Worm (Caenorhabditis elegans) whole organism, L1 larva: ENCODE measurements around the gene ZK856.6.
A peak's percentile ranks its signal among the peaks of the same experiment; 100 is the strongest.

Experiments used
- C34B4.2 ChIP-seq: sonication (generic microtip); optimal IDR thresholded peaks from 2 replicates; lab custom pipeline; 2017; ENCODE audit warnings: mild to moderate bottlenecking, missing genetic modification characterization, missing compliant biosample characterization
- F16B12.6 ChIP-seq: fragments of 150-350 bp; optimal IDR thresholded peaks from 2 replicates; lab custom pipeline; 2014; ENCODE audit warnings: missing biosample characterization, missing genetic modification characterization
- alr-1 ChIP-seq: fragments of 200-800 bp; sonication (Bioruptor generic); optimal IDR thresholded peaks from 2 replicates; lab custom pipeline; 2018; ENCODE audit warnings: borderline replicate concordance, mild to moderate bottlenecking, missing genetic modification characterization, missing compliant biosample characterization
- aly-2 ChIP-seq: fragments of 150-350 bp; optimal IDR thresholded peaks from 2 replicates; lab custom pipeline; 2014; ENCODE audit warnings: missing biosample characterization, missing genetic modification characterization
- ceh-90 ChIP-seq: sonication (generic microtip); optimal IDR thresholded peaks from 2 replicates; lab custom pipeline; 2016; ENCODE audit warnings: missing genetic modification characterization, missing compliant biosample characterization
- dsc-1 ChIP-seq: sonication (generic microtip); optimal IDR thresholded peaks from 2 replicates; lab custom pipeline; 2016; ENCODE audit warnings: mild to moderate bottlenecking, missing genetic modification characterization, missing compliant biosample characterization
- efl-1 ChIP-seq, 4 experiments: fragments of 150-350 bp; optimal IDR thresholded peaks in 3 of 4; peaks in 1 of 4; 1 replicate in 1 of 4; 2 replicates in 3 of 4; lab custom pipeline; 2014; ENCODE audit warnings: missing biosample characterization in 2 of 4, missing genetic modification characterization in 2 of 4, missing genetic modification reagents in 2 of 4
- elt-2 ChIP-seq: sonication (generic microtip); optimal IDR thresholded peaks from 2 replicates; lab custom pipeline; 2016; ENCODE audit warnings: missing genetic modification characterization, mild to moderate bottlenecking, inconsistent platforms, missing compliant biosample characterization, missing genetic modification reagents
- fkh-10 ChIP-seq: sonication (generic microtip); optimal IDR thresholded peaks from 2 replicates; lab custom pipeline; 2017; ENCODE audit warnings: missing biosample characterization, missing genetic modification reagents, missing genetic modification characterization
- fkh-8 ChIP-seq: sonication (generic microtip); optimal IDR thresholded peaks from 2 replicates; lab custom pipeline; 2016; ENCODE audit warnings: mild to moderate bottlenecking, missing genetic modification characterization, missing compliant biosample characterization
- fos-1 ChIP-seq: fragments of 150-350 bp; optimal IDR thresholded peaks from 2 replicates; lab custom pipeline; 2014; ENCODE audit warnings: missing biosample characterization, missing genetic modification characterization
- isw-1 ChIP-seq: fragments of 200-800 bp; sonication (Bioruptor generic); IDR thresholded peaks from 2 replicates; pipeline ENCODE4 v1.3.6; 2022; ENCODE audit warnings: missing genetic modification characterization, missing compliant biosample characterization
- lin-35 ChIP-seq, 2 experiments: fragments of 150-350 bp; optimal IDR thresholded peaks; 2 replicates each; lab custom pipeline; 2014; ENCODE audit warnings: missing biosample characterization in 2 of 2, missing genetic modification characterization in 2 of 2, missing genetic modification reagents in 2 of 2
- lir-3 ChIP-seq: sonication (generic microtip); optimal IDR thresholded peaks from 2 replicates; lab custom pipeline; 2016; ENCODE audit warnings: mild to moderate bottlenecking, missing genetic modification characterization, moderate library complexity, missing compliant biosample characterization; ENCODE audit not compliant: poor library complexity
- lsy-2 ChIP-seq, 2 experiments: fragments of 150-350 bp; optimal IDR thresholded peaks; 2 replicates each; lab custom pipeline; 2014; ENCODE audit warnings: missing biosample characterization in 2 of 2, missing genetic modification characterization in 2 of 2
- mab-9 ChIP-seq: fragments of 200-800 bp; sonication (Bioruptor generic); IDR thresholded peaks from 2 replicates; pipeline ENCODE4 v1.3.6; 2022; ENCODE audit warnings: missing genetic modification reagents, missing genetic modification characterization, missing compliant biosample characterization
- mdl-1 ChIP-seq, 2 experiments: fragments of 150-350 bp; optimal IDR thresholded peaks; 2 replicates each; lab custom pipeline; 2014 to 2017; ENCODE audit warnings: missing biosample characterization in 2 of 2, missing genetic modification characterization in 2 of 2, inconsistent platforms in 1 of 2
- nhr-19 ChIP-seq: fragments of 200-800 bp; sonication (Bioruptor generic); conservative IDR thresholded peaks from 2 replicates; pipeline ENCODE4 v1.3.6; 2022; ENCODE audit warnings: missing genetic modification characterization, missing compliant biosample characterization
- nhr-20 ChIP-seq: sonication (generic microtip); optimal IDR thresholded peaks from 2 replicates; lab custom pipeline; 2016; ENCODE audit warnings: mild to moderate bottlenecking, missing genetic modification characterization, missing compliant biosample characterization
- nhr-237 ChIP-seq: fragments of 150-350 bp; optimal IDR thresholded peaks from 2 replicates; lab custom pipeline; 2014; ENCODE audit warnings: missing biosample characterization, missing genetic modification characterization
- nhr-28 ChIP-seq: fragments of 150-350 bp; optimal IDR thresholded peaks from 2 replicates; lab custom pipeline; 2014; ENCODE audit warnings: missing biosample characterization, missing genetic modification characterization
- nhr-47 ChIP-seq: sonication (generic microtip); optimal IDR thresholded peaks from 2 replicates; lab custom pipeline; 2016; ENCODE audit warnings: mild to moderate bottlenecking, missing genetic modification characterization, moderate library complexity, missing compliant biosample characterization
- nhr-71 ChIP-seq: sonication (generic microtip); optimal IDR thresholded peaks from 2 replicates; lab custom pipeline; 2016; ENCODE audit warnings: mild to moderate bottlenecking, missing genetic modification characterization, moderate library complexity, missing compliant biosample characterization
- nhr-84 ChIP-seq: sonication (generic microtip); optimal IDR thresholded peaks from 2 replicates; lab custom pipeline; 2017; ENCODE audit warnings: missing biosample characterization, missing genetic modification characterization
- pag-3 ChIP-seq: sonication (generic microtip); optimal IDR thresholded peaks from 2 replicates; lab custom pipeline; 2017; ENCODE audit warnings: missing genetic modification characterization, mild to moderate bottlenecking, missing compliant biosample characterization, antibody characterized with exemption, borderline replicate concordance; ENCODE audit not compliant: insufficient read depth
- pax-3 ChIP-seq: fragments of 200-800 bp; sonication (Bioruptor generic); optimal IDR thresholded peaks from 2 replicates; lab custom pipeline; 2018; ENCODE audit warnings: mild to moderate bottlenecking, missing genetic modification characterization, moderate library complexity, missing compliant biosample characterization
- pqm-1 ChIP-seq: sonication (generic microtip); optimal IDR thresholded peaks from 3 replicates; lab custom pipeline; 2017; ENCODE audit warnings: missing biosample characterization, missing genetic modification characterization
- snpc-4 ChIP-seq: fragments of 150-350 bp; optimal IDR thresholded peaks from 2 replicates; lab custom pipeline; 2014; ENCODE audit warnings: missing biosample characterization, missing genetic modification characterization
- snu-23 ChIP-seq: sonication (generic microtip); optimal IDR thresholded peaks from 2 replicates; lab custom pipeline; 2016; ENCODE audit warnings: missing genetic modification characterization, missing compliant biosample characterization
- sox-4 ChIP-seq: sonication (generic microtip); optimal IDR thresholded peaks from 2 replicates; lab custom pipeline; 2016; ENCODE audit warnings: missing genetic modification characterization, missing compliant biosample characterization
- sptf-1 ChIP-seq: fragments of 150-350 bp; optimal IDR thresholded peaks from 2 replicates; lab custom pipeline; 2014; ENCODE audit warnings: missing biosample characterization, missing genetic modification characterization
- swsn-7 ChIP-seq: sonication (generic microtip); optimal IDR thresholded peaks from 2 replicates; lab custom pipeline; 2016; ENCODE audit warnings: missing genetic modification characterization, missing compliant biosample characterization
- tbx-2 ChIP-seq: sonication (generic microtip); optimal IDR thresholded peaks from 2 replicates; lab custom pipeline; 2016; ENCODE audit warnings: missing genetic modification characterization, missing compliant biosample characterization
- tlp-1 ChIP-seq: fragments of 150-350 bp; optimal IDR thresholded peaks from 2 replicates; lab custom pipeline; 2014; ENCODE audit warnings: missing biosample characterization, missing genetic modification characterization
- unc-130 ChIP-seq: fragments of 150-350 bp; optimal IDR thresholded peaks from 2 replicates; lab custom pipeline; 2017; ENCODE audit warnings: missing biosample characterization, missing genetic modification characterization, inconsistent platforms
- unc-86 ChIP-seq: sonication (generic microtip); optimal IDR thresholded peaks from 2 replicates; lab custom pipeline; 2016; ENCODE audit warnings: missing genetic modification characterization, missing compliant biosample characterization
- xbp-1 ChIP-seq: sonication (generic microtip); optimal IDR thresholded peaks from 2 replicates; lab custom pipeline; 2016; ENCODE audit warnings: missing genetic modification characterization, missing compliant biosample characterization

The ZK856.6 gene

ce11 chrV:10238665-10239064 is 40.2 kb downstream of the ZK856.6 start, which contains the start of gene fubl-1 (continued):
- peak; percentile 9 to 58 for TF ChIP-seq lsy-2 (tag; optimal IDR thresholded peaks at IDR 0.05; lab: Kevin White, UChicago)

ce11 chrV:10239861-10240260 is 41.4 kb downstream of the ZK856.6 start, which contains the start of gene fipr-8:
Gene fipr-8, minus strand, starts transcription at chrV:10239961.
- TF ChIP-seq swsn-7 (tag; lab: Kevin White, UChicago) = no peak
- no peak for TF ChIP-seq lir-3
- TF ChIP-seq fkh-10 (GFP tag; lab: Kevin White, UChicago) = no peak
- TF ChIP-seq alr-1 = no peak
- no peak for TF ChIP-seq mab-9 (GFP tag; lab: Robert Waterston, UW)
- no peak for TF ChIP-seq sptf-1 (tag; lab: Kevin White, UChicago)
- no peak for TF ChIP-seq tlp-1
- TF ChIP-seq nhr-84 (tag; lab: Kevin White, UChicago) = no peak
- no peak for TF ChIP-seq efl-1 (optimal IDR thresholded peaks at IDR 0.05; lab: Kevin White, UChicago)
- TF ChIP-seq efl-1 (GFP tag; optimal IDR thresholded peaks at IDR 0.05 in 1 of 2; lab: Kevin White, UChicago) = no peak
- TF ChIP-seq mdl-1 (tag; optimal IDR thresholded peaks at IDR 0.05; lab: Kevin White, UChicago) = no peak
- no peak for TF ChIP-seq aly-2 (tag; lab: Kevin White, UChicago)

- TF ChIP-seq pax-3 (tag; lab: Kevin White, UChicago) (peak; percentile 62), sox-4 (tag; lab: Kevin White, UChicago) (peak; percentile 22), fkh-8 (peak; percentile 72), sptf-1 (tag; lab: Kevin White, UChicago) (no peak), nhr-71 (tag; lab: Kevin White, UChicago) (peak; percentile 11), lin-35 (GFP tag; optimal IDR thresholded peaks at IDR 0.05; lab: Kevin White, UChicago) (no peak), nhr-47 (tag; lab: Kevin White, UChicago) (peak; percentile 35), dsc-1 (tag; lab: Kevin White, UChicago) (peak; percentile 96), pag-3 (tag; lab: Kevin White, UChicago) (no peak), xbp-1 (tag; lab: Kevin White, UChicago) (no peak), pqm-1 (no peak), snu-23 (GFP tag; lab: Kevin White, UChicago) (no peak), unc-130 (tag; lab: Kevin White, UChicago) (no peak)
- TF ChIP-seq, all 84 proteins: peak for 6
Measured at ce11 chrV:10241121-10241803, 42.8 kb downstream of the ZK856.6 start, which contains the start of the genes C12D8.21 and col-148. Gene C12D8.21, minus strand, starts transcription at chrV:10241188. Gene col-148, plus strand, starts transcription at chrV:10241753.

ce11 chrV:10243105-10243504 is 44.6 kb downstream of the ZK856.6 start, which contains the start of gene C12D8.9:
Gene C12D8.9, minus strand, starts transcription at chrV:10243205.
- TF ChIP-seq snu-23 (GFP tag; lab: Kevin White, UChicago) (no peak), nhr-237 (tag; lab: Kevin White, UChicago) (no peak), lsy-2 (tag; optimal IDR thresholded peaks at IDR 0.05; lab: Kevin White, UChicago) (no peak), fos-1 (no peak), nhr-19 (GFP tag; lab: Robert Waterston, UW) (no peak), F16B12.6 (tag; lab: Kevin White, UChicago) (no peak), unc-86 (tag; lab: Kevin White, UChicago) (no peak)

ce11 chrV:10244018-10244720 is 45.7 kb downstream of the ZK856.6 start:
- no peak for TF ChIP-seq ceh-90 (tag; lab: Kevin White, UChicago)
- TF ChIP-seq elt-2 = peak; percentile 34
- no peak for TF ChIP-seq nhr-20 (tag; lab: Kevin White, UChicago)
- no peak for TF ChIP-seq alr-1
- peak; percentile 11 for TF ChIP-seq fkh-8
- TF ChIP-seq C34B4.2 = no peak
- TF ChIP-seq tbx-2 (tag; lab: Kevin White, UChicago) = no peak
- TF ChIP-seq isw-1 = no peak
- TF ChIP-seq dsc-1 (tag; lab: Kevin White, UChicago) = peak; percentile 73
- no peak for TF ChIP-seq swsn-7 (tag; lab: Kevin White, UChicago)
- TF ChIP-seq nhr-28 (tag; lab: Kevin White, UChicago) = no peak
- no peak for TF ChIP-seq snpc-4
